Worm (Caenorhabditis elegans) whole organism, L2 larva: ENCODE results near the gene dhhc-14.

Source experiments
- C34F6.9 ChIP-seq: fragments of 150-350 bp; optimal IDR thresholded peaks from 2 replicates; lab custom pipeline; 2014; ENCODE audit warnings: missing biosample characterization, missing genetic modification characterization
- F13H6.1 ChIP-seq: sonication (generic microtip); optimal IDR thresholded peaks from 2 replicates; lab custom pipeline; 2016; ENCODE audit warnings: missing genetic modification characterization, missing compliant biosample characterization
- ZK546.5 ChIP-seq: sonication (generic microtip); optimal IDR thresholded peaks from 2 replicates; lab custom pipeline; 2017; ENCODE audit warnings: missing biosample characterization, missing genetic modification characterization
- aly-2 ChIP-seq: fragments of 150-350 bp; optimal IDR thresholded peaks from 2 replicates; lab custom pipeline; 2014; ENCODE audit warnings: missing biosample characterization, missing genetic modification characterization
- ama-1 ChIP-seq: fragments of 150-350 bp; optimal IDR thresholded peaks from 2 replicates; lab custom pipeline; 2018; ENCODE audit warnings: inconsistent platforms
- blmp-1 ChIP-seq: sonication (generic microtip); optimal IDR thresholded peaks from 2 replicates; lab custom pipeline; 2017; ENCODE audit warnings: missing genetic modification characterization, mild to moderate bottlenecking, missing compliant biosample characterization, antibody characterized with exemption, moderate library complexity; ENCODE audit not compliant: insufficient read depth
- ceh-16 ChIP-seq: fragments of 150-350 bp; optimal IDR thresholded peaks from 2 replicates; lab custom pipeline; 2014; ENCODE audit warnings: missing biosample characterization, missing genetic modification characterization
- ceh-82 ChIP-seq: fragments of 150-350 bp; optimal IDR thresholded peaks from 2 replicates; lab custom pipeline; 2014; ENCODE audit warnings: missing biosample characterization, missing genetic modification characterization
- crh-2 ChIP-seq: sonication (generic microtip); optimal IDR thresholded peaks from 2 replicates; lab custom pipeline; 2017; ENCODE audit warnings: missing biosample characterization, missing genetic modification characterization
- dmd-4 ChIP-seq: sonication (generic microtip); optimal IDR thresholded peaks from 2 replicates; lab custom pipeline; 2017; ENCODE audit warnings: missing biosample characterization, missing genetic modification characterization
- egl-27 ChIP-seq: sonication (generic microtip); optimal IDR thresholded peaks from 3 replicates; lab custom pipeline; 2017; ENCODE audit warnings: missing biosample characterization, missing genetic modification reagents, missing genetic modification characterization
- elt-1 ChIP-seq: fragments of 150-350 bp; optimal IDR thresholded peaks from 2 replicates; lab custom pipeline; 2014; ENCODE audit warnings: missing biosample characterization, missing genetic modification characterization
- elt-3 ChIP-seq: sonication (generic microtip); optimal IDR thresholded peaks from 2 replicates; lab custom pipeline; 2017; ENCODE audit warnings: missing biosample characterization, missing genetic modification characterization
- fos-1 ChIP-seq: fragments of 150-350 bp; optimal IDR thresholded peaks from 2 replicates; lab custom pipeline; 2014; ENCODE audit warnings: missing biosample characterization, missing genetic modification characterization
- gmeb-1 ChIP-seq: fragments of 150-350 bp; optimal IDR thresholded peaks from 2 replicates; lab custom pipeline; 2014; ENCODE audit warnings: missing biosample characterization, missing genetic modification characterization
- lin-11 ChIP-seq: fragments of 150-350 bp; sonication (generic microtip); optimal IDR thresholded peaks from 2 replicates; lab custom pipeline; 2014; ENCODE audit warnings: missing biosample characterization, missing genetic modification characterization, inconsistent platforms, mixed read lengths
- lin-13 ChIP-seq: fragments of 150-350 bp; optimal IDR thresholded peaks from 2 replicates; lab custom pipeline; 2014; ENCODE audit warnings: missing biosample characterization, missing genetic modification reagents, missing genetic modification characterization
- lin-39 ChIP-seq: fragments of 150-350 bp; optimal IDR thresholded peaks from 2 replicates; lab custom pipeline; 2014; ENCODE audit warnings: missing biosample characterization, missing genetic modification reagents, missing genetic modification characterization
- lsy-2 ChIP-seq, 2 experiments: fragments of 150-350 bp in 1 of 2; sonication (generic microtip) in 1 of 2; optimal IDR thresholded peaks; 2 replicates each; lab custom pipeline; 2014 to 2017; ENCODE audit warnings: missing biosample characterization in 2 of 2, missing genetic modification characterization in 2 of 2
- mab-5 ChIP-seq: fragments of 150-350 bp; optimal IDR thresholded peaks from 2 replicates; lab custom pipeline; 2014; ENCODE audit warnings: missing biosample characterization, missing genetic modification characterization
- mbf-1 ChIP-seq: sonication (generic microtip); optimal IDR thresholded peaks from 2 replicates; lab custom pipeline; 2017; ENCODE audit warnings: missing biosample characterization, missing genetic modification characterization
- mdl-1 ChIP-seq, 2 experiments: fragments of 150-350 bp in 1 of 2; sonication (generic microtip) in 1 of 2; optimal IDR thresholded peaks; 2 replicates each; lab custom pipeline; 2017; ENCODE audit warnings: missing biosample characterization in 2 of 2, missing genetic modification characterization in 2 of 2
- nhr-10 ChIP-seq: sonication (generic microtip); optimal IDR thresholded peaks from 2 replicates; lab custom pipeline; 2017; ENCODE audit warnings: missing biosample characterization, missing genetic modification characterization
- nhr-12 ChIP-seq: fragments of 150-350 bp; optimal IDR thresholded peaks from 2 replicates; lab custom pipeline; 2014; ENCODE audit warnings: missing biosample characterization, missing genetic modification characterization
- nhr-129 ChIP-seq: fragments of 150-350 bp; optimal IDR thresholded peaks from 2 replicates; lab custom pipeline; 2014; ENCODE audit warnings: missing biosample characterization, missing genetic modification characterization
- nhr-21 ChIP-seq: fragments of 150-350 bp; optimal IDR thresholded peaks from 2 replicates; lab custom pipeline; 2014; ENCODE audit warnings: missing biosample characterization, missing genetic modification characterization
- nhr-23 ChIP-seq: fragments of 150-350 bp; optimal IDR thresholded peaks from 2 replicates; lab custom pipeline; 2014; ENCODE audit warnings: missing biosample characterization, missing genetic modification reagents, missing genetic modification characterization
- nhr-237 ChIP-seq: fragments of 150-350 bp; optimal IDR thresholded peaks from 2 replicates; lab custom pipeline; 2014; ENCODE audit warnings: missing biosample characterization, missing genetic modification characterization
- nhr-25 ChIP-seq: fragments of 150-350 bp; sonication (generic microtip); optimal IDR thresholded peaks from 3 replicates; lab custom pipeline; 2014; ENCODE audit warnings: missing biosample characterization, missing genetic modification characterization
- nhr-6 ChIP-seq: fragments of 150-350 bp; optimal IDR thresholded peaks from 2 replicates; lab custom pipeline; 2014; ENCODE audit warnings: missing biosample characterization, missing genetic modification characterization
- nhr-77 ChIP-seq: fragments of 150-350 bp; optimal IDR thresholded peaks from 2 replicates; lab custom pipeline; 2014; ENCODE audit warnings: missing biosample characterization, missing genetic modification characterization
- sem-4 ChIP-seq: fragments of 150-350 bp; optimal IDR thresholded peaks from 2 replicates; lab custom pipeline; 2014; ENCODE audit warnings: missing biosample characterization, missing genetic modification reagents, missing genetic modification characterization
- skn-1 ChIP-seq: sonication (generic microtip); optimal IDR thresholded peaks from 2 replicates; lab custom pipeline; 2017; ENCODE audit warnings: missing biosample characterization, missing genetic modification characterization
- sma-3 ChIP-seq: sonication (generic microtip); optimal IDR thresholded peaks from 2 replicates; lab custom pipeline; 2016; ENCODE audit warnings: missing genetic modification reagents, missing genetic modification characterization, missing compliant biosample characterization
- sma-9 ChIP-seq, 2 experiments: fragments of 150-350 bp in 1 of 2; sonication (generic microtip) in 1 of 2; optimal IDR thresholded peaks; 2 replicates each; lab custom pipeline; 2014 to 2016; ENCODE audit warnings: missing genetic modification characterization in 2 of 2, mild to moderate bottlenecking in 1 of 2, missing biosample characterization in 1 of 2, missing compliant biosample characterization in 1 of 2, missing genetic modification reagents in 1 of 2, moderate library complexity in 1 of 2
- snpc-4 ChIP-seq: fragments of 150-350 bp; optimal IDR thresholded peaks from 2 replicates; lab custom pipeline; 2014; ENCODE audit warnings: missing biosample characterization, missing genetic modification characterization
- unc-39 ChIP-seq: fragments of 150-350 bp; optimal IDR thresholded peaks from 2 replicates; lab custom pipeline; 2014; ENCODE audit warnings: missing biosample characterization, missing genetic modification characterization
- unc-55 ChIP-seq: fragments of 150-350 bp; sonication (generic microtip); optimal IDR thresholded peaks from 3 replicates; lab custom pipeline; 2014; ENCODE audit warnings: missing biosample characterization, missing genetic modification reagents, missing genetic modification characterization
- unc-62 ChIP-seq: fragments of 150-350 bp; optimal IDR thresholded peaks from 2 replicates; lab custom pipeline; 2014; ENCODE audit warnings: missing biosample characterization, missing genetic modification reagents, missing genetic modification characterization
- zag-1 ChIP-seq: fragments of 150-350 bp; optimal IDR thresholded peaks from 2 replicates; lab custom pipeline; 2014; ENCODE audit warnings: missing biosample characterization, missing genetic modification characterization
- ztf-1 ChIP-seq: fragments of 200-800 bp; sonication (Bioruptor generic); conservative IDR thresholded peaks from 2 replicates; pipeline ENCODE4 v1.3.6; 2022; ENCODE audit warnings: missing genetic modification characterization, missing compliant biosample characterization
- ztf-11 ChIP-seq: sonication (generic microtip); optimal IDR thresholded peaks from 2 replicates; lab custom pipeline; 2017; ENCODE audit warnings: missing biosample characterization, missing genetic modification characterization
- ztf-4 ChIP-seq: fragments of 150-350 bp; optimal IDR thresholded peaks from 2 replicates; lab custom pipeline; 2014; ENCODE audit warnings: missing biosample characterization, missing genetic modification characterization

Gene dhhc-14

ce11 chrX:8545971-8546442, 6.1 kb upstream of the dhhc-14 start, which contains the start of gene sdha-1 (continued):
- TF ChIP-seq zag-1 (tag; lab: Kevin White, UChicago) = peak; percentile 77
- TF ChIP-seq elt-3 = no peak
- no peak for TF ChIP-seq lin-39 (tag; lab: Kevin White, UChicago)
- peak; percentile 66 for TF ChIP-seq ceh-16 (tag; lab: Kevin White, UChicago)
- peak; percentile 92 for TF ChIP-seq sma-9 (GFP tag; optimal IDR thresholded peaks at IDR 0.05; lab: Kevin White, UChicago)
- no peak for TF ChIP-seq sma-9 (tag; optimal IDR thresholded peaks at IDR 0.05; lab: Kevin White, UChicago)
- TF ChIP-seq sem-4 (tag; lab: Kevin White, UChicago) = peak; percentile 85
- no peak for TF ChIP-seq unc-39 (tag; lab: Kevin White, UChicago)

ce11 chrX:8549026-8549425, 3.1 kb upstream of the dhhc-14 start, which contains the start of gene D2021.4:
D2021.4 (minus strand) TSS chrX:8549073.
- TF ChIP-seq nhr-21 (tag; lab: Kevin White, UChicago) (no peak), ztf-4 (tag; lab: Kevin White, UChicago) (no peak), fos-1 (tag; lab: Kevin White, UChicago) (peak; percentile 34), C34F6.9 (tag; lab: Kevin White, UChicago) (no peak), crh-2 (peak; percentile 52), sma-9 (GFP tag; optimal IDR thresholded peaks at IDR 0.05; lab: Kevin White, UChicago) (peak; percentile 24), sma-9 (tag; optimal IDR thresholded peaks at IDR 0.05; lab: Kevin White, UChicago) (no peak), lin-13 (GFP tag; lab: Kevin White, UChicago) (no peak), F13H6.1 (tag; lab: Kevin White, UChicago) (peak; percentile 46)

ce11 chrX:8550099-8550498, 2.0 kb upstream of the dhhc-14 start:
- TF ChIP-seq gmeb-1 (tag; lab: Kevin White, UChicago) (peak; percentile 47), nhr-10 (tag; lab: Kevin White, UChicago) (no peak), mbf-1 (tag; lab: Kevin White, UChicago) (no peak), lin-39 (tag; lab: Kevin White, UChicago) (no peak), ceh-16 (tag; lab: Kevin White, UChicago) (peak; percentile 77), skn-1 (tag; lab: Kevin White, UChicago) (no peak), ztf-1 (GFP tag; lab: Robert Waterston, UW) (no peak), unc-55 (GFP tag; lab: Kevin White, UChicago) (no peak), ztf-11 (tag; lab: Kevin White, UChicago) (no peak), nhr-6 (tag; lab: Kevin White, UChicago) (peak; percentile 73), ama-1 (lab: Kevin White, UChicago) (no peak), nhr-77 (tag; lab: Kevin White, UChicago) (no peak), sma-3 (GFP tag; lab: Kevin White, UChicago) (peak; percentile 70), lin-11 (tag; lab: Kevin White, UChicago) (no peak), sma-9 (GFP tag; optimal IDR thresholded peaks at IDR 0.05; lab: Kevin White, UChicago) (peak; percentile 82), sma-9 (tag; optimal IDR thresholded peaks at IDR 0.05; lab: Kevin White, UChicago) (no peak), zag-1 (tag; lab: Kevin White, UChicago) (no peak), mdl-1 (tag; optimal IDR thresholded peaks at IDR 0.05; lab: Kevin White, UChicago) (peak; percentile 49 to 88), unc-39 (tag; lab: Kevin White, UChicago) (no peak), nhr-237 (tag; lab: Kevin White, UChicago) (no peak), F13H6.1 (tag; lab: Kevin White, UChicago) (peak; percentile 64), sem-4 (tag; lab: Kevin White, UChicago) (peak; percentile 41), lsy-2 (tag; optimal IDR thresholded peaks at IDR 0.05; lab: Kevin White, UChicago) (peak in 1 of 2 experiments; percentile 40), elt-1 (no peak), crh-2 (peak; percentile 80), nhr-23 (no peak), nhr-21 (tag; lab: Kevin White, UChicago) (peak; percentile 66), nhr-12 (no peak), lin-13 (GFP tag; lab: Kevin White, UChicago) (peak; percentile 41), ZK546.5 (tag; lab: Kevin White, UChicago) (no peak), elt-3 (no peak), C34F6.9 (tag; lab: Kevin White, UChicago) (peak; percentile 68), ztf-4 (tag; lab: Kevin White, UChicago) (no peak), mab-5 (tag; lab: Kevin White, UChicago) (no peak), nhr-25 (tag; lab: Kevin White, UChicago) (peak; percentile 95), blmp-1 (tag; lab: Kevin White, UChicago) (peak; percentile 94), ceh-82 (tag; lab: Kevin White, UChicago) (no peak), unc-62 (GFP tag; lab: Kevin White, UChicago) (no peak), fos-1 (tag; lab: Kevin White, UChicago) (peak; percentile 66), egl-27 (peak; percentile 40), aly-2 (tag; lab: Kevin White, UChicago) (no peak), snpc-4 (tag; lab: Kevin White, UChicago) (no peak), dmd-4 (tag; lab: Kevin White, UChicago) (no peak), nhr-129 (tag; lab: Kevin White, UChicago) (peak; percentile 72)
